Fruit fly (Drosophila melanogaster) whole organism, embryonic: ENCODE measurements around the gene SecS.
A peak's percentile ranks its signal among the peaks of the same experiment; 100 is the strongest.

ENCODE experiments used
- Atf3 ChIP-seq: fragments of 200-800 bp; sonication (Bioruptor generic); optimal IDR thresholded peaks from 3 replicates; lab custom pipeline; 2016; ENCODE audit warnings: missing biosample characterization, missing genetic modification characterization
- B-H1 ChIP-seq: fragments of 200-800 bp; sonication (Bioruptor generic); IDR thresholded peaks from 3 replicates; pipeline ENCODE4 v1.3.6; 2022; ENCODE audit warnings: missing biosample characterization, missing genetic modification characterization
- BEAF-32 ChIP-seq: fragments of 200-800 bp; sonication (Bioruptor generic); optimal IDR thresholded peaks from 3 replicates; lab custom pipeline; 2017; ENCODE audit warnings: missing biosample characterization, missing genetic modification characterization, mild to moderate bottlenecking, moderate library complexity, missing genetic modification reagents
- Bdp1 ChIP-seq: fragments of 200-800 bp; sonication (Bioruptor generic); optimal IDR thresholded peaks from 3 replicates; lab custom pipeline; 2016; ENCODE audit warnings: missing biosample characterization, missing genetic modification characterization
- CG11456 ChIP-seq: fragments of 200-800 bp; sonication (Bioruptor generic); IDR thresholded peaks from 3 replicates; pipeline ENCODE4 v1.3.6; 2022; ENCODE audit warnings: missing biosample characterization, missing genetic modification characterization
- CG11504 ChIP-seq: fragments of 200-800 bp; sonication (Bioruptor generic); optimal IDR thresholded peaks from 3 replicates; lab custom pipeline; 2019; ENCODE audit warnings: missing biosample characterization, mild to moderate bottlenecking, missing genetic modification characterization, moderate library complexity
- CG14860 ChIP-seq: fragments of 200-800 bp; sonication (Bioruptor generic); IDR thresholded peaks from 3 replicates; pipeline ENCODE4 v1.3.6; 2022; ENCODE audit warnings: missing biosample characterization, missing genetic modification characterization; ENCODE audit not compliant: partially characterized antibody
- CG15011 ChIP-seq: fragments of 200-800 bp; sonication (Bioruptor generic); optimal IDR thresholded peaks from 3 replicates; lab custom pipeline; 2018; ENCODE audit warnings: missing biosample characterization, mild to moderate bottlenecking, missing genetic modification characterization
- CG16813 ChIP-seq: fragments of 200-800 bp; sonication (Bioruptor generic); IDR thresholded peaks from 3 replicates; pipeline ENCODE4 v1.3.6; 2022; ENCODE audit warnings: missing biosample characterization, missing genetic modification characterization; ENCODE audit not compliant: partially characterized antibody
- CG17802 ChIP-seq: fragments of 200-800 bp; sonication (Bioruptor generic); optimal IDR thresholded peaks from 2 replicates; lab custom pipeline; 2018; ENCODE audit warnings: missing biosample characterization, mild to moderate bottlenecking, missing genetic modification characterization, moderate library complexity
- CG18599 ChIP-seq: fragments of 200-800 bp; sonication (Bioruptor generic); optimal IDR thresholded peaks from 3 replicates; lab custom pipeline; 2017; ENCODE audit warnings: missing biosample characterization, missing genetic modification characterization, mild to moderate bottlenecking, moderate library complexity, missing genetic modification reagents
- CG2129 ChIP-seq: fragments of 200-800 bp; sonication (Bioruptor generic); IDR thresholded peaks from 2 replicates; pipeline ENCODE4 v1.3.6; 2022; ENCODE audit warnings: missing biosample characterization, missing genetic modification characterization; ENCODE audit not compliant: partially characterized antibody
- CG2202 ChIP-seq: fragments of 200-800 bp; sonication (Bioruptor generic); optimal IDR thresholded peaks from 2 replicates; lab custom pipeline; 2018; ENCODE audit warnings: missing biosample characterization, mild to moderate bottlenecking, missing genetic modification characterization
- CG3163 ChIP-seq: fragments of 200-800 bp; sonication (Bioruptor generic); optimal IDR thresholded peaks from 3 replicates; lab custom pipeline; 2016; ENCODE audit warnings: missing biosample characterization, missing genetic modification characterization
- CG3407 ChIP-seq: fragments of 200-800 bp; sonication (Bioruptor generic); optimal IDR thresholded peaks from 2 replicates; lab custom pipeline; 2018; ENCODE audit warnings: missing biosample characterization, mild to moderate bottlenecking, missing genetic modification characterization
- CG3726 ChIP-seq: fragments of 200-800 bp; sonication (Bioruptor generic); IDR thresholded peaks from 3 replicates; pipeline ENCODE4, ENCODE4 v1.3.6; 2022; ENCODE audit warnings: missing biosample characterization, missing genetic modification characterization
- CG4360 ChIP-seq: fragments of 200-800 bp; sonication (Bioruptor generic); IDR thresholded peaks from 2 replicates; pipeline ENCODE4 v1.3.6; 2022; ENCODE audit warnings: missing biosample characterization, missing genetic modification characterization
- CG6689 ChIP-seq: fragments of 200-800 bp; sonication (Bioruptor generic); IDR thresholded peaks from 2 replicates; pipeline ENCODE4 v1.3.6; 2022; ENCODE audit warnings: missing biosample characterization, missing genetic modification characterization
- CG7357 ChIP-seq: fragments of 200-800 bp; sonication (Bioruptor generic); IDR thresholded peaks from 3 replicates; pipeline ENCODE4 v1.3.6; 2022; ENCODE audit warnings: missing biosample characterization, missing genetic modification characterization
- CHES-1-like ChIP-seq: fragments of 200-800 bp; sonication (Bioruptor generic); optimal IDR thresholded peaks from 2 replicates; lab custom pipeline; 2016; ENCODE audit warnings: missing biosample characterization, missing genetic modification characterization
- CkIIα-i1 ChIP-seq: fragments of 200-800 bp; sonication (Bioruptor generic); IDR thresholded peaks from 2 replicates; pipeline ENCODE4 v1.3.6; 2022; ENCODE audit warnings: missing biosample characterization, missing genetic modification characterization
- Dbx ChIP-seq: fragments of 200-800 bp; sonication (Bioruptor generic); IDR thresholded peaks from 3 replicates; pipeline ENCODE4 v1.3.6; 2022; ENCODE audit warnings: missing biosample characterization, missing genetic modification characterization
- Dp ChIP-seq: fragments of 200-800 bp; sonication (Bioruptor generic); optimal IDR thresholded peaks from 2 replicates; lab custom pipeline; 2018; ENCODE audit warnings: missing biosample characterization, mild to moderate bottlenecking, missing genetic modification characterization, moderate library complexity
- Eip74EF ChIP-seq, 2 experiments: fragments of 200-800 bp in 1 of 2; fragments of >200 bp in 1 of 2; sonication (Bioruptor generic) in 1 of 2; optimal IDR thresholded peaks; 2 replicates each; lab custom pipeline; 2017 to 2019; ENCODE audit warnings: missing biosample characterization in 2 of 2, missing genetic modification characterization in 2 of 2, mild to moderate bottlenecking in 1 of 2, moderate library complexity in 1 of 2
- HmgZ ChIP-seq: fragments of 200-800 bp; sonication (Bioruptor generic); optimal IDR thresholded peaks from 2 replicates; lab custom pipeline; 2018; ENCODE audit warnings: missing biosample characterization, mild to moderate bottlenecking, missing genetic modification characterization
- Hr51 ChIP-seq, 2 experiments: fragments of 200-800 bp; sonication (Bioruptor generic); optimal IDR thresholded peaks; 2 replicates in 1 of 2; 3 replicates in 1 of 2; lab custom pipeline; 2016 to 2018; ENCODE audit warnings: missing biosample characterization in 2 of 2, missing genetic modification characterization in 2 of 2, mild to moderate bottlenecking in 1 of 2, moderate library complexity in 1 of 2
- Jarid2 ChIP-seq: fragments of 200-800 bp; sonication (Bioruptor generic); optimal IDR thresholded peaks from 3 replicates; lab custom pipeline; 2017; ENCODE audit warnings: mild to moderate bottlenecking, missing biosample characterization, missing genetic modification reagents, missing genetic modification characterization
- Lpt ChIP-seq: fragments of >200 bp; optimal IDR thresholded peaks from 2 replicates; lab custom pipeline; 2018; ENCODE audit warnings: missing biosample characterization, missing genetic modification characterization
- Pdp1 ChIP-seq, 2 experiments: fragments of 200-800 bp; sonication (Bioruptor generic); optimal IDR thresholded peaks; 3 replicates each; lab custom pipeline; 2016; ENCODE audit warnings: missing biosample characterization in 2 of 2, missing genetic modification characterization in 2 of 2, mild to moderate bottlenecking in 1 of 2, moderate library complexity in 1 of 2
- Ptx1 ChIP-seq: fragments of 200-800 bp; sonication (Bioruptor generic); IDR thresholded peaks from 2 replicates; pipeline ENCODE4 v1.3.6; 2022; ENCODE audit warnings: missing biosample characterization, missing genetic modification characterization
- ash1 ChIP-seq: fragments of 200-800 bp; sonication (Bioruptor generic); optimal IDR thresholded peaks from 2 replicates; lab custom pipeline; 2018; ENCODE audit warnings: missing biosample characterization, mild to moderate bottlenecking, missing genetic modification characterization
- bab2 ChIP-seq: fragments of 200-800 bp; sonication (Bioruptor generic); optimal IDR thresholded peaks from 2 replicates; lab custom pipeline; 2016; ENCODE audit warnings: missing biosample characterization, missing genetic modification characterization
- fd96Cb ChIP-seq: fragments of 200-800 bp; sonication (Bioruptor generic); optimal IDR thresholded peaks from 2 replicates; lab custom pipeline; 2018; ENCODE audit warnings: missing biosample characterization, mild to moderate bottlenecking, missing genetic modification characterization, moderate library complexity
- gce ChIP-seq: fragments of 200-800 bp; sonication (Bioruptor generic); IDR thresholded peaks from 3 replicates; pipeline ENCODE4 v1.3.6; 2022; ENCODE audit warnings: missing biosample characterization, missing genetic modification characterization
- h ChIP-seq: fragments of >200 bp; optimal IDR thresholded peaks from 2 replicates; lab custom pipeline; 2017
- her ChIP-seq: fragments of 200-800 bp; sonication (Bioruptor generic); optimal IDR thresholded peaks from 2 replicates; lab custom pipeline; 2016; ENCODE audit warnings: missing biosample characterization, missing genetic modification characterization
- hkb ChIP-seq, 2 experiments: fragments of 200-800 bp in 1 of 2; fragments of >200 bp in 1 of 2; sonication (Bioruptor generic) in 1 of 2; IDR thresholded peaks in 1 of 2; optimal IDR thresholded peaks in 1 of 2; 2 replicates each; pipeline versions ENCODE4 v1.3.6 to Lab custom; 2017 to 2022; ENCODE audit warnings: missing biosample characterization in 1 of 2, missing genetic modification characterization in 1 of 2
- klu ChIP-seq: fragments of 200-800 bp; sonication (Bioruptor generic); IDR thresholded peaks from 2 replicates; pipeline ENCODE4 v1.3.6; 2022; ENCODE audit warnings: missing biosample characterization, missing genetic modification characterization
- luna ChIP-seq: fragments of 200-800 bp; sonication (Bioruptor generic); optimal IDR thresholded peaks from 2 replicates; lab custom pipeline; 2016; ENCODE audit warnings: missing biosample characterization, missing genetic modification characterization
- nau ChIP-seq: fragments of 200-800 bp; sonication (Bioruptor generic); optimal IDR thresholded peaks from 3 replicates; lab custom pipeline; 2017; ENCODE audit warnings: missing biosample characterization, mild to moderate bottlenecking, missing genetic modification characterization, missing genetic modification reagents
- shn ChIP-seq: fragments of 200-800 bp; sonication (Bioruptor generic); optimal IDR thresholded peaks from 3 replicates; lab custom pipeline; 2016; ENCODE audit warnings: missing biosample characterization, missing genetic modification characterization
- slp2 ChIP-seq: fragments of 200-800 bp; sonication (Bioruptor generic); optimal IDR thresholded peaks from 2 replicates; lab custom pipeline; 2016; ENCODE audit warnings: missing biosample characterization, missing genetic modification characterization
- sna ChIP-seq: fragments of 200-800 bp; sonication (Bioruptor generic); IDR thresholded peaks from 2 replicates; pipeline ENCODE4 v1.3.6; 2022; ENCODE audit warnings: missing biosample characterization, missing genetic modification characterization; ENCODE audit not compliant: partially characterized antibody
- twi ChIP-seq: fragments of 200-800 bp; optimal IDR thresholded peaks from 2 replicates; lab custom pipeline; 2019; ENCODE audit warnings: missing biosample characterization, mild to moderate bottlenecking, missing genetic modification characterization, moderate library complexity
- vnd ChIP-seq: fragments of 200-800 bp; sonication (Bioruptor generic); IDR thresholded peaks from 3 replicates; pipeline ENCODE4 v1.3.6; 2022; ENCODE audit warnings: missing biosample characterization, missing genetic modification characterization; ENCODE audit not compliant: partially characterized antibody
- wdn ChIP-seq: fragments of 200-800 bp; sonication (Bioruptor generic); IDR thresholded peaks from 2 replicates; pipeline ENCODE4 v1.3.6; 2022; ENCODE audit warnings: missing biosample characterization, missing genetic modification characterization
- wek ChIP-seq: fragments of 200-800 bp; sonication (Bioruptor generic); optimal IDR thresholded peaks from 3 replicates; lab custom pipeline; 2018; ENCODE audit warnings: missing biosample characterization, mild to moderate bottlenecking, missing genetic modification characterization, moderate library complexity
- zfh2 ChIP-seq: fragments of 200-800 bp; sonication (Bioruptor generic); optimal IDR thresholded peaks from 2 replicates; lab custom pipeline; 2016; ENCODE audit warnings: missing biosample characterization, missing genetic modification characterization

Gene SecS

DNA sequence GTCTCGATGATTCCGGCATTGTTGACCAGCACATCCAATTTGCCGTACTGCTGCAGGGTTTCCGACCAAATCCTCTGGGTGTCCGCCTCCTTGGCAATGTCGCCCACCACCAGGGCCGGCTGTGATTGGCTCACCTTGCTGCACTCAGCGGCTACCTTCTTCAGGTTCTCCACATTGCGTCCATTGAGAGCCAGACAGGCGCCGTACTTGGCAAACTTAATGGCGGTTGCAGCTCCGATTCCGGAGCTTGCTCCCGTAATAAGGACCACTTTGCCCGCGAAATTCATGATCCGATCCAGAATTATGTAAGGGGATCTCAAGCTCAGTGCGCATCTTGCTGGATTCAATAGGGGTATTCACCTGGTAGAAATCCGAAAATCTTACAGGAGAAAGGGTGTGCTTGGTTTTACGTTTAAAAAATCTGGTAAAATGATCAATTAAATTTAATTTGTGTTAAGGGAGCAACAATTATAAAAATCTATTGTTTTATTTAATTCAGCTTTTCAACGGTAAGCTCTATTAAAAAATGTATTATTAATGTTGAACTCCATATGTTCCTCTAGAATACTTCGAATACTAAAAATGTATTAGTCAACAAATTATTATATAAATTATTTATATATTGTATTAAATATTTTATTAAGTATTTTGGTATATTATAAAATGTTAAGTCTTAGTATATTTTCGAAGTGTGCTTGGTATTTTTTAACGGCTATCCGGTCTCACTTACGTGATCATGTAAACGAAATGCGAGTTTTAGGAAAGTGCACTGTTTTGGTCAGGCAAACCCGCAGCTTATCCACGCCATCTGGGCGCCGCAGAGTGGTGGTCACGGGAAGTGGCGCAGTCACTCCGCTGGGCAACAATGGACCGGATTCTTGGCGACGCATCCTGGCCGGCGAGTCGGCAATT, 35.5 kb downstream of the SecS start, which contains the start of the genes CG31548 and CG12170 (continued):
- no peak for TF ChIP-seq HmgZ (tag; lab: Kevin White, UChicago)
- no peak for TF ChIP-seq klu (GFP tag; lab: Robert Waterston, UW)
- peak; percentile 58; the same call in 1 of the 2 replicates for TF ChIP-seq CG6689 (GFP tag; lab: Robert Waterston, UW)
- TF ChIP-seq CG2202: no peak
- peak; percentile 42 for TF ChIP-seq her (GFP tag; lab: Kevin White, UChicago)
- no peak for TF ChIP-seq Hr51 (GFP tag; optimal IDR thresholded peaks at IDR 0.05; lab: Kevin White, UChicago)
- peak; percentile 5 for TF ChIP-seq bab2 (GFP tag; lab: Kevin White, UChicago)
- TF ChIP-seq Lpt (GFP tag; lab: Kevin White, UChicago): no peak
- TF ChIP-seq ash1 (GFP tag; lab: Kevin White, UChicago): no peak
- TF ChIP-seq Ptx1 (GFP tag; lab: Robert Waterston, UW): peak; percentile 36; the same call in 1 of the 2 replicates
- no peak for TF ChIP-seq CG16813 (GFP tag; lab: Robert Waterston, UW)
- TF ChIP-seq CG11504 (tag; lab: Kevin White, UChicago): no peak
- TF ChIP-seq fd96Cb (tag; lab: Kevin White, UChicago): peak; percentile 35
- TF ChIP-seq shn: no peak
- no peak for TF ChIP-seq CkIIα-i1
- no peak for TF ChIP-seq CG18599 (GFP tag; lab: Kevin White, UChicago)
- TF ChIP-seq CG3726 (GFP tag; lab: Robert Waterston, UW): peak; percentile 19; the same call in 1 of the 3 replicates
- TF ChIP-seq Jarid2 (GFP tag; lab: Kevin White, UChicago): no peak
- TF ChIP-seq BEAF-32 (GFP tag; lab: Kevin White, UChicago): no peak
- TF ChIP-seq wdn (GFP tag; lab: Robert Waterston, UW): no peak
- no peak for TF ChIP-seq h (lab: Kevin White, UChicago)
- TF ChIP-seq CG17802 (tag; lab: Kevin White, UChicago): no peak
- no peak for TF ChIP-seq CG14860 (GFP tag; lab: Robert Waterston, UW)
- no peak for TF ChIP-seq twi
- TF ChIP-seq hkb (optimal IDR thresholded peaks at IDR 0.05; lab: Kevin White, UChicago): no peak
- peak; percentile 75 for TF ChIP-seq hkb (GFP tag; IDR thresholded peaks at IDR 0.05; lab: Robert Waterston, UW)
- TF ChIP-seq zfh2 (GFP tag; lab: Kevin White, UChicago): no peak
- no peak for TF ChIP-seq CG7357 (GFP tag; lab: Robert Waterston, UW)
- no peak for TF ChIP-seq slp2 (GFP tag; lab: Kevin White, UChicago)
- TF ChIP-seq CG2129 (GFP tag; lab: Robert Waterston, UW): no peak
- TF ChIP-seq nau (GFP tag; lab: Kevin White, UChicago): no peak
- TF ChIP-seq gce (GFP tag; lab: Robert Waterston, UW): no peak
- TF ChIP-seq Eip74EF (GFP tag; optimal IDR thresholded peaks at IDR 0.05; lab: Kevin White, UChicago): peak in 1 of 2 experiments; percentile 4
- 0 out of 3 replicates have a peak, but pooled peaks have one; percentile 15 for TF ChIP-seq B-H1 (GFP tag; lab: Robert Waterston, UW)
- no peak for TF ChIP-seq CG11456 (GFP tag; lab: Robert Waterston, UW)
- TF ChIP-seq CHES-1-like (GFP tag; lab: Kevin White, UChicago): no peak
- TF ChIP-seq Bdp1 (GFP tag; lab: Kevin White, UChicago): no peak
- TF ChIP-seq CG3407 (GFP tag; lab: Kevin White, UChicago): no peak
- TF ChIP-seq Pdp1 (GFP tag; optimal IDR thresholded peaks at IDR 0.05; lab: Kevin White, UChicago): peak in 1 of 2 experiments; percentile 97
- TF ChIP-seq CG15011: no peak
- no peak for TF ChIP-seq CG4360 (GFP tag; lab: Robert Waterston, UW)
- TF ChIP-seq luna (GFP tag; lab: Kevin White, UChicago): no peak
- no peak for TF ChIP-seq Atf3 (GFP tag; lab: Kevin White, UChicago)
- TF ChIP-seq Dp (GFP tag; lab: Kevin White, UChicago): no peak
- TF ChIP-seq CG3163 (GFP tag; lab: Kevin White, UChicago): no peak
- TF ChIP-seq wek: peak; percentile 91
- TF ChIP-seq Dbx (GFP tag; lab: Robert Waterston, UW): no peak
- TF ChIP-seq sna (GFP tag; lab: Robert Waterston, UW): 0 out of 2 replicates have a peak, but pooled peaks have one; percentile 23
- TF ChIP-seq vnd (GFP tag; lab: Robert Waterston, UW): no peak
